Fruit fly (Drosophila melanogaster) whole organism, wandering third instar larva: ENCODE data around the gene TfIIA-S.
A peak's percentile ranks its signal among the peaks of the same experiment; 100 is the strongest.

Experiments
- Abd-B ChIP-seq: fragments of >200 bp; optimal IDR thresholded peaks from 2 replicates; lab custom pipeline; 2017; ENCODE audit warnings: missing biosample characterization, missing genetic modification characterization
- CG32264 ChIP-seq: fragments of 200-800 bp; sonication (Bioruptor generic); optimal IDR thresholded peaks from 2 replicates; lab custom pipeline; 2016; ENCODE audit warnings: missing biosample characterization, missing genetic modification characterization
- CG9705 ChIP-seq: fragments of 200-800 bp; sonication (Bioruptor generic); optimal IDR thresholded peaks from 2 replicates; lab custom pipeline; 2018; ENCODE audit warnings: missing biosample characterization, mild to moderate bottlenecking, missing genetic modification characterization
- CrebA ChIP-seq: fragments of 200-800 bp; sonication (Bioruptor generic); optimal IDR thresholded peaks from 2 replicates; lab custom pipeline; 2016; ENCODE audit warnings: missing biosample characterization, mild to moderate bottlenecking, missing genetic modification characterization, borderline replicate concordance
- Dfd ChIP-seq: fragments of >200 bp; optimal IDR thresholded peaks from 2 replicates; lab custom pipeline; 2017; ENCODE audit warnings: missing biosample characterization, missing genetic modification characterization
- Dif ChIP-seq: fragments of 200-275, 200-300 bp; sonication (Bioruptor generic); optimal IDR thresholded peaks from 2 replicates; lab custom pipeline; 2018; ENCODE audit warnings: missing biosample characterization, missing genetic modification characterization; ENCODE audit not compliant: partially characterized antibody
- GATAd ChIP-seq: sonication (Bioruptor generic); optimal IDR thresholded peaks from 2 replicates; lab custom pipeline; 2016; ENCODE audit warnings: missing biosample characterization, missing genetic modification characterization
- HLH106 ChIP-seq: fragments of 200-800 bp; optimal IDR thresholded peaks from 3 replicates; lab custom pipeline; 2019; ENCODE audit warnings: missing biosample characterization, mild to moderate bottlenecking, missing genetic modification characterization, moderate library complexity
- Hnf4 ChIP-seq: fragments of 200-800 bp; sonication (Bioruptor generic); optimal IDR thresholded peaks from 2 replicates; lab custom pipeline; 2016; ENCODE audit warnings: missing biosample characterization, mild to moderate bottlenecking, missing genetic modification characterization
- Hr78 ChIP-seq: fragments of >200 bp; optimal IDR thresholded peaks from 2 replicates; lab custom pipeline; 2017; ENCODE audit warnings: missing biosample characterization, missing genetic modification characterization
- Hr83 ChIP-seq: fragments of 200-300 bp; sonication (Bioruptor generic); optimal IDR thresholded peaks from 2 replicates; lab custom pipeline; 2016; ENCODE audit warnings: missing biosample characterization, mild to moderate bottlenecking, missing genetic modification characterization, moderate library complexity; ENCODE audit not compliant: poor library complexity, severe bottlenecking
- Jra ChIP-seq: sonication (Bioruptor generic); optimal IDR thresholded peaks from 2 replicates; lab custom pipeline; 2016; ENCODE audit warnings: missing biosample characterization, missing genetic modification characterization
- Mio ChIP-seq: sonication (Bioruptor generic); optimal IDR thresholded peaks from 2 replicates; lab custom pipeline; 2016; ENCODE audit warnings: missing biosample characterization, missing genetic modification characterization
- Myc ChIP-seq: fragments of >200 bp; optimal IDR thresholded peaks from 2 replicates; lab custom pipeline; 2017
- N ChIP-seq: fragments of >200 bp; optimal IDR thresholded peaks from 2 replicates; lab custom pipeline; 2018; ENCODE audit warnings: missing biosample characterization, missing external identifiers, missing genetic modification characterization
- OdsH ChIP-seq: fragments of 200-800 bp; sonication (Bioruptor generic); optimal IDR thresholded peaks from 2 replicates; lab custom pipeline; 2016; ENCODE audit warnings: missing biosample characterization, mild to moderate bottlenecking, missing genetic modification characterization
- Rel ChIP-seq, 2 experiments: fragments of 200-800 bp; sonication (Bioruptor generic) in 1 of 2; optimal IDR thresholded peaks; 2 replicates in 1 of 2; 3 replicates in 1 of 2; lab custom pipeline; 2016 to 2019; ENCODE audit warnings: mild to moderate bottlenecking in 2 of 2, missing biosample characterization in 2 of 2, missing genetic modification characterization in 2 of 2, moderate library complexity in 1 of 2
- Sp1 ChIP-seq: fragments of 200-800 bp; sonication (Bioruptor generic); optimal IDR thresholded peaks from 3 replicates; lab custom pipeline; 2019; ENCODE audit warnings: missing biosample characterization, mild to moderate bottlenecking, missing genetic modification characterization, moderate library complexity
- Vsx2 ChIP-seq: fragments of 200-300, 225-300 bp; sonication (Bioruptor generic); optimal IDR thresholded peaks from 2 replicates; lab custom pipeline; 2018; ENCODE audit warnings: missing biosample characterization, missing genetic modification characterization; ENCODE audit not compliant: partially characterized antibody
- br ChIP-seq: fragments of 200-800 bp; sonication (Bioruptor generic); optimal IDR thresholded peaks from 2 replicates; lab custom pipeline; 2016; ENCODE audit warnings: missing biosample characterization, missing genetic modification characterization
- brk ChIP-seq: fragments of 200-800 bp; sonication (Bioruptor generic); optimal IDR thresholded peaks from 2 replicates; lab custom pipeline; 2016; ENCODE audit warnings: missing biosample characterization, mild to moderate bottlenecking, missing genetic modification characterization
- dl ChIP-seq, 2 experiments: fragments of 175-275, 200-275 bp in 1 of 2; fragments of 200-275 bp in 1 of 2; sonication (Bioruptor generic); optimal IDR thresholded peaks; lab custom pipeline; 2018; ENCODE audit warnings: mild to moderate bottlenecking in 2 of 2, missing biosample characterization in 2 of 2, missing genetic modification characterization in 2 of 2, moderate library complexity in 2 of 2; ENCODE audit not compliant: partially characterized antibody in 2 of 2, insufficient read depth in 1 of 2
- dmrt93B ChIP-seq: fragments of 200-800 bp; sonication (Bioruptor generic); optimal IDR thresholded peaks from 2 replicates; lab custom pipeline; 2018; ENCODE audit warnings: missing biosample characterization, mild to moderate bottlenecking, missing genetic modification characterization
- dsf ChIP-seq: sonication (Bioruptor generic); optimal IDR thresholded peaks from 2 replicates; lab custom pipeline; 2016; ENCODE audit warnings: missing biosample characterization, missing genetic modification characterization, borderline replicate concordance
- ey ChIP-seq: fragments of 200-800 bp; sonication (Bioruptor generic); optimal IDR thresholded peaks from 2 replicates; lab custom pipeline; 2016; ENCODE audit warnings: missing biosample characterization, missing genetic modification characterization
- foxo ChIP-seq, 2 experiments: fragments of 200-800 bp; sonication (Bioruptor generic); optimal IDR thresholded peaks; 2 replicates in 1 of 2; 3 replicates in 1 of 2; lab custom pipeline; 2016 to 2017; ENCODE audit warnings: missing biosample characterization in 2 of 2, missing genetic modification characterization in 2 of 2
- fru ChIP-seq: fragments of 200-800 bp; sonication (Bioruptor generic); optimal IDR thresholded peaks from 3 replicates; lab custom pipeline; 2016; ENCODE audit warnings: missing biosample characterization, mild to moderate bottlenecking, missing genetic modification characterization
- h ChIP-seq: fragments of 200-800 bp; sonication (Bioruptor generic); optimal IDR thresholded peaks from 3 replicates; lab custom pipeline; 2016; ENCODE audit warnings: missing biosample characterization, mild to moderate bottlenecking, missing genetic modification characterization
- jim ChIP-seq: fragments of 175-275, 200-325 bp; sonication (Bioruptor generic); optimal IDR thresholded peaks from 2 replicates; lab custom pipeline; 2016; ENCODE audit warnings: missing biosample characterization, mild to moderate bottlenecking, missing genetic modification characterization
- lola ChIP-seq: fragments of >200 bp; optimal IDR thresholded peaks from 2 replicates; lab custom pipeline; 2017; ENCODE audit warnings: missing biosample characterization, missing genetic modification characterization
- pan ChIP-seq: fragments of >200 bp; optimal IDR thresholded peaks from 2 replicates; lab custom pipeline; 2017
- psq ChIP-seq: fragments of 200-800 bp; sonication (Bioruptor generic); optimal IDR thresholded peaks from 3 replicates; lab custom pipeline; 2017; ENCODE audit warnings: missing biosample characterization, mild to moderate bottlenecking, missing genetic modification characterization, moderate library complexity
- rgr ChIP-seq: fragments of 200-800 bp; sonication (Bioruptor generic); optimal IDR thresholded peaks from 3 replicates; lab custom pipeline; 2016; ENCODE audit warnings: missing biosample characterization, mild to moderate bottlenecking, missing genetic modification characterization
- sage ChIP-seq: fragments of 200-800 bp; sonication (Bioruptor generic); optimal IDR thresholded peaks from 2 replicates; lab custom pipeline; 2016; ENCODE audit warnings: missing biosample characterization, mild to moderate bottlenecking, missing genetic modification characterization
- sv ChIP-seq: fragments of 200-800 bp; sonication (Bioruptor generic); optimal IDR thresholded peaks from 3 replicates; lab custom pipeline; 2016; ENCODE audit warnings: missing biosample characterization, missing genetic modification characterization
- tai ChIP-seq: sonication (Bioruptor generic); optimal IDR thresholded peaks from 2 replicates; lab custom pipeline; 2016; ENCODE audit warnings: missing biosample characterization, missing genetic modification characterization
- usp ChIP-seq: fragments of >200 bp; optimal IDR thresholded peaks from 2 replicates; lab custom pipeline; 2017; ENCODE audit warnings: missing biosample characterization, missing genetic modification characterization
- woc ChIP-seq: sonication (Bioruptor generic); optimal IDR thresholded peaks from 2 replicates; lab custom pipeline; 2016; ENCODE audit warnings: missing biosample characterization, mild to moderate bottlenecking, missing genetic modification characterization

Gene TfIIA-S

dm6 chr3R:23876699-23877098, 14.2 kb downstream of the TfIIA-S start:
- TF ChIP-seq Myc (lab: Kevin White, UChicago) (no peak), Dfd (GFP tag; lab: Kevin White, UChicago) (no peak)

- no peak for TF ChIP-seq sage (GFP tag; lab: Kevin White, UChicago)
- no peak for TF ChIP-seq h (GFP tag; lab: Kevin White, UChicago)
- no peak for TF ChIP-seq Abd-B (GFP tag; lab: Kevin White, UChicago)
- TF ChIP-seq CG9705 (GFP tag; lab: Kevin White, UChicago), result no peak
- no peak for TF ChIP-seq lola (GFP tag; lab: Kevin White, UChicago)
- TF ChIP-seq Dif (GFP tag; lab: Kevin White, UChicago), result no peak
- no peak for TF ChIP-seq dsf (GFP tag; lab: Kevin White, UChicago)
- TF ChIP-seq foxo (GFP tag; optimal IDR thresholded peaks at IDR 0.05; lab: Kevin White, UChicago), result no peak
- TF ChIP-seq HLH106 (tag; lab: Kevin White, UChicago), result no peak
- TF ChIP-seq brk (GFP tag; lab: Kevin White, UChicago), result no peak
- no peak for TF ChIP-seq Mio (GFP tag; lab: Kevin White, UChicago)
- no peak for TF ChIP-seq ey (GFP tag; lab: Kevin White, UChicago)
- no peak for TF ChIP-seq sv (GFP tag; lab: Kevin White, UChicago)
- TF ChIP-seq pan (lab: Kevin White, UChicago), result no peak
- TF ChIP-seq dl (GFP tag; optimal IDR thresholded peaks at IDR 0.05; lab: Kevin White, UChicago; ENCODE audit: insufficient read depth in 1 of 2, partially characterized antibody in 2 of 2), result no peak
- no peak for TF ChIP-seq jim (GFP tag; lab: Kevin White, UChicago)
Measured at dm6 chr3R:23874752-23875151, 16.1 kb downstream of the TfIIA-S start.

DNA sequence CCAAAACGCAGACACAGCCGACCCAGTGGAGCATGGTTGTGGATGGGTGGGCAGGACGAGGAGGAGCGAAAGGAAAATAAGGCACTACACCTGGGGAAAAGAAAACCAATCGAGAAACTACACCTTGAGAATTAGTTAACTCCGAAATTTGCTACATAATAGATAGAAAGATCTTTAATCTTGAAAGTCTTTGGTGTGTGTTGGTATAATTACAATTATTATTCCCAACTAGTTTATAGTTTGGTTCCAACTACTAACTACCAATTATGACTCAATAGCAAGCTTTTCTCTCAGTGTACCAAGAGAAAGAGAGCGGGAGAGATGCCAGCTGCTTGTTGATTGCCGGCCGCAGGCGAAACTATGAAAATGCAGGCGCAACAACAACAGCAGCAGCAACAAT, 16.7 kb downstream of the TfIIA-S start:
- TF ChIP-seq Jra (GFP tag; lab: Kevin White, UChicago), result no peak
- TF ChIP-seq dsf (GFP tag; lab: Kevin White, UChicago), result no peak
- no peak for TF ChIP-seq GATAd (GFP tag; lab: Kevin White, UChicago)
- no peak for TF ChIP-seq dl (GFP tag; optimal IDR thresholded peaks at IDR 0.05; lab: Kevin White, UChicago; ENCODE audit: insufficient read depth in 1 of 2, partially characterized antibody in 2 of 2)
- TF ChIP-seq psq, result peak; percentile 48
- peak; percentile 56 for TF ChIP-seq tai
- peak; percentile 44 for TF ChIP-seq Rel (GFP tag; optimal IDR thresholded peaks at IDR 0.05; lab: Kevin White, UChicago)
- TF ChIP-seq Rel (tag; optimal IDR thresholded peaks at IDR 0.05; lab: Kevin White, UChicago), result no peak
- TF ChIP-seq Hr83 (GFP tag; lab: Kevin White, UChicago), result no peak
- no peak for TF ChIP-seq Dfd (GFP tag; lab: Kevin White, UChicago)
- TF ChIP-seq N (GFP tag; lab: Kevin White, UChicago), result no peak
- no peak for TF ChIP-seq Vsx2
- no peak for TF ChIP-seq jim (GFP tag; lab: Kevin White, UChicago)
- TF ChIP-seq usp (GFP tag; lab: Kevin White, UChicago), result no peak
- TF ChIP-seq Dif (GFP tag; lab: Kevin White, UChicago), result no peak
- peak; percentile 69 for TF ChIP-seq OdsH
- peak; percentile 27 for TF ChIP-seq CG32264 (GFP tag; lab: Kevin White, UChicago)
- no peak for TF ChIP-seq Myc (lab: Kevin White, UChicago)
- no peak for TF ChIP-seq lola (GFP tag; lab: Kevin White, UChicago)
- peak; percentile 76 for TF ChIP-seq ey (GFP tag; lab: Kevin White, UChicago)
- peak in 1 of 2 experiments; percentile 67 for TF ChIP-seq foxo (GFP tag; optimal IDR thresholded peaks at IDR 0.05; lab: Kevin White, UChicago)
- TF ChIP-seq Mio (GFP tag; lab: Kevin White, UChicago), result no peak
- peak; percentile 18 for TF ChIP-seq dmrt93B
- TF ChIP-seq br (GFP tag; lab: Kevin White, UChicago), result peak; percentile 55
- TF ChIP-seq CrebA (GFP tag; lab: Kevin White, UChicago), result no peak
- TF ChIP-seq Abd-B (GFP tag; lab: Kevin White, UChicago), result no peak
- TF ChIP-seq h (GFP tag; lab: Kevin White, UChicago), result peak; percentile 82
- TF ChIP-seq CG9705 (GFP tag; lab: Kevin White, UChicago), result no peak
- TF ChIP-seq rgr (GFP tag; lab: Kevin White, UChicago), result peak; percentile 69
- peak; percentile 64 for TF ChIP-seq HLH106 (tag; lab: Kevin White, UChicago)
- TF ChIP-seq sv (GFP tag; lab: Kevin White, UChicago), result no peak
- TF ChIP-seq pan (lab: Kevin White, UChicago), result no peak
- TF ChIP-seq Hr78, result no peak
- TF ChIP-seq brk (GFP tag; lab: Kevin White, UChicago), result no peak
- TF ChIP-seq woc (GFP tag; lab: Kevin White, UChicago), result peak; percentile 50
- TF ChIP-seq Sp1 (GFP tag; lab: Kevin White, UChicago), result peak; percentile 53
- TF ChIP-seq sage (GFP tag; lab: Kevin White, UChicago), result peak; percentile 18
- peak; percentile 45 for TF ChIP-seq Hnf4
- peak; percentile 73 for TF ChIP-seq fru (GFP tag; lab: Kevin White, UChicago)
